Fruit fly (Drosophila melanogaster): ENCODE data around the gene Cyp4ae1.
A peak's percentile ranks its signal among the peaks of the same experiment; 100 is the strongest.

Cyp4ae1 gene

DNA sequence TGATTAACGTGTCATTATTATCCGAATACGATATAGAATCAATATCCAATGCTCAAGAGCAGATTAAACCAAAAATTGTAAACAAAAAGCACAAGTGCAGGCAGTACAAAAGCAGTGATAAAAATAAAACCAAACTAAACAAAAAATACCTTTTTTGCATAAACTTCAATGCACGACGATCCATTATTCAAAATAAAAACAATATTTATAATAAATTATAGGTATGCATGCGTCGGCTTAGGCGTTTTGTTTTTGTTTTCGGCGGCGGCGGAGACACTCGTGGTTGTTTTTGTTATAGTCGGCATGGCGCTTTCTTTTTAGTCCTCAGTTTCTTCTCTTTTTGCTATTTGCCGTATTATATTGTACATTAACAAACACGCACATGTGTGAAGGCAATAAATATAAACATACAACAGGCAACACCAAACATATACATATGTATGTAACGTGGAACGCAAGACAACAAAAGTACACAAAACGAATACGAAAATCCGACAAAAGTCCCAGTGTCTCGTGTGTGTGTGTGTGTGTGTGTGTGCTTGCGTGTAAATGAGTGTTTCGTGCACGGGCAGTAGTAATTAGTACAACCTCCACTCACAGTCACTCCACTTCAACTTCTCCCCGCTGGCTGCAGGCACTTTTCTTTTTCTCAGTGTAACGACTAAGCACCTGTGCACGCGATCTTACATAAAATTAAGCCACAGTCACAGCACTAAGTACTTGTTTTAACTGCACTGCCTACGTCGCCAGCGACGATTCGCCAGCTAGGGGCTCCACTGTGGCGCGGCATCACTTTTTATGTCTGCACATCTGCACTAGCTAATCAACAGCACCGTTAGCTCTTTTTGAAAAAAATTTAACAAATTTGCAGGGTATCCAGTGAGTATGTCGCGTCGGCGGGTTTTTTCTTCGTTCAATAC, 42.7 kb upstream of the Cyp4ae1 start (continued):
- TF ChIP-seq salm (tag; optimal IDR thresholded peaks at IDR 0.05) (no peak), B-H1 (GFP tag; IDR thresholded peaks at IDR 0.05) (peak; percentile 11; the same call in 1 of the 3 replicates), CG42726 (GFP tag; IDR thresholded peaks at IDR 0.05; ENCODE audit: partially characterized antibody) (no peak), Sin3A (optimal IDR thresholded peaks at IDR 0.05) (no peak), CG12219 (GFP tag; optimal IDR thresholded peaks at IDR 0.05) (no peak), CG7963 (GFP tag; IDR thresholded peaks at IDR 0.05; ENCODE audit: partially characterized antibody) (no peak), otp (GFP tag; IDR thresholded peaks at IDR 0.05) (no peak), CG15601 (tag; optimal IDR thresholded peaks at IDR 0.05) (no peak), CG10274 (GFP tag; optimal IDR thresholded peaks at IDR 0.05) (peak; percentile 50), Doc3 (GFP tag; IDR thresholded peaks at IDR 0.05; ENCODE audit: partially characterized antibody) (no peak), gem (tag; optimal IDR thresholded peaks at IDR 0.05) (peak; percentile 59), CG13894 (tag; optimal IDR thresholded peaks at IDR 0.05) (no peak), toy (GFP tag; IDR thresholded peaks at IDR 0.05) (no peak), CG6683 (GFP tag; optimal IDR thresholded peaks at IDR 0.05) (no peak), CG12299 (tag; optimal IDR thresholded peaks at IDR 0.05) (no peak), CG15011 (GFP tag; optimal IDR thresholded peaks at IDR 0.05) (no peak), CG32767 (GFP tag; IDR thresholded peaks at IDR 0.05) (no peak), Sox100B (GFP tag; optimal IDR thresholded peaks at IDR 0.05) (peak; percentile 21), gsb (GFP tag; IDR thresholded peaks at IDR 0.05) (no peak), CG6791 (GFP tag; IDR thresholded peaks at IDR 0.05; ENCODE audit: partially characterized antibody) (no peak), CG2120 (GFP tag; optimal IDR thresholded peaks at IDR 0.05) (peak; percentile 45), CkIIα-i1 (GFP tag; IDR thresholded peaks at IDR 0.05) (no peak), fd102C (GFP tag; optimal IDR thresholded peaks at IDR 0.05) (no peak), CG31441 (GFP tag; IDR thresholded peaks at IDR 0.05) (no peak), peb (GFP tag; IDR thresholded peaks at IDR 0.05) (no peak), CG13624 (GFP tag; optimal IDR thresholded peaks at IDR 0.05) (peak; percentile 12), CG16863 (GFP tag; optimal IDR thresholded peaks at IDR 0.05) (peak; percentile 30), sna (GFP tag; IDR thresholded peaks at IDR 0.05; ENCODE audit: partially characterized antibody) (no peak), CG11560 (tag; IDR thresholded peaks at IDR 0.05) (0 out of 3 replicates have a peak, but pooled peaks have one; percentile 41), croc (GFP tag; conservative IDR thresholded peaks at IDR 0.05) (peak; percentile 18; the same call in 1 of the 3 replicates), CG34224 (GFP tag; IDR thresholded peaks at IDR 0.05; ENCODE audit: partially characterized antibody) (no peak), ttk (GFP tag; IDR thresholded peaks at IDR 0.05) (no peak), CG12769 (tag; optimal IDR thresholded peaks at IDR 0.05) (no peak), unc-4 (GFP tag; IDR thresholded peaks at IDR 0.05; ENCODE audit: partially characterized antibody) (no peak), psq (GFP tag; optimal IDR thresholded peaks at IDR 0.05) (no peak), CG7839 (tag; optimal IDR thresholded peaks at IDR 0.05) (peak; percentile 54), Nf-YB (GFP tag; optimal IDR thresholded peaks at IDR 0.05) (no peak), bsh (GFP tag; optimal IDR thresholded peaks at IDR 0.05) (peak in 1 of 2 experiments; percentile 18), tgo (GFP tag; IDR thresholded peaks at IDR 0.05) (peak; percentile 56), CG4328 (GFP tag; optimal IDR thresholded peaks at IDR 0.05) (no peak), Gsc (GFP tag; IDR thresholded peaks at IDR 0.05) (no peak), CG3726 (GFP tag; IDR thresholded peaks at IDR 0.05) (no peak), inv (GFP tag; IDR thresholded peaks at IDR 0.05; ENCODE audit: partially characterized antibody) (no peak), CG17385 (GFP tag; optimal IDR thresholded peaks at IDR 0.05) (no peak), CG1233 (GFP tag; optimal IDR thresholded peaks at IDR 0.05) (no peak), CG3407 (GFP tag; optimal IDR thresholded peaks at IDR 0.05) (no peak), CG18262 (tag; optimal IDR thresholded peaks at IDR 0.05) (peak; percentile 6), CG14965 (GFP tag; optimal IDR thresholded peaks at IDR 0.05; ENCODE audit: borderline replicate concordance) (no peak)
